Fruit fly (Drosophila melanogaster) whole organism, embryonic: Measurements from ENCODE around the gene Cyp313a1.

ENCODE experiments used
- Abd-B ChIP-seq: fragments of 200-800 bp; sonication (Bioruptor generic); optimal IDR thresholded peaks from 2 replicates; lab custom pipeline; 2018; ENCODE audit warnings: missing biosample characterization, mild to moderate bottlenecking, missing genetic modification characterization, moderate library complexity
- Asciz ChIP-seq: fragments of 200-800 bp; sonication (Bioruptor generic); optimal IDR thresholded peaks from 2 replicates; lab custom pipeline; 2017; ENCODE audit warnings: missing biosample characterization, mild to moderate bottlenecking, missing genetic modification characterization, missing genetic modification reagents
- CG10209 ChIP-seq: fragments of 200-800 bp; sonication (Bioruptor generic); optimal IDR thresholded peaks from 3 replicates; lab custom pipeline; 2017; ENCODE audit warnings: missing biosample characterization, mild to moderate bottlenecking, missing genetic modification characterization, missing genetic modification reagents
- CG11560 ChIP-seq: fragments of 200-800 bp; sonication (Bioruptor generic); IDR thresholded peaks from 3 replicates; pipeline ENCODE4 v1.3.6; 2022; ENCODE audit warnings: missing biosample characterization, missing genetic modification characterization
- CG11696 ChIP-seq: fragments of 200-800 bp; sonication (Bioruptor generic); IDR thresholded peaks from 2 replicates; pipeline ENCODE4 v1.3.6; 2022; ENCODE audit warnings: missing biosample characterization, missing genetic modification characterization
- CG13624 ChIP-seq: fragments of 200-800 bp; sonication (Bioruptor generic); optimal IDR thresholded peaks from 2 replicates; lab custom pipeline; 2016; ENCODE audit warnings: missing biosample characterization, missing genetic modification characterization
- CG14441 ChIP-seq: fragments of 200-800 bp; sonication (Bioruptor generic); IDR thresholded peaks from 2 replicates; pipeline ENCODE4 v1.3.6; 2022; ENCODE audit warnings: missing biosample characterization, missing genetic modification characterization
- CG15269 ChIP-seq: fragments of 200-800 bp; sonication (Bioruptor generic); optimal IDR thresholded peaks from 2 replicates; lab custom pipeline; 2018; ENCODE audit warnings: missing biosample characterization, mild to moderate bottlenecking, missing genetic modification characterization, moderate library complexity
- CG1603 ChIP-seq: fragments of 200-800 bp; sonication (Bioruptor generic); optimal IDR thresholded peaks from 2 replicates; lab custom pipeline; 2019; ENCODE audit warnings: missing biosample characterization, mild to moderate bottlenecking, missing genetic modification characterization, moderate library complexity
- CG16863 ChIP-seq: fragments of 200-800 bp; sonication (Bioruptor generic); optimal IDR thresholded peaks from 3 replicates; lab custom pipeline; 2016; ENCODE audit warnings: missing biosample characterization, missing genetic modification characterization
- CG18011 ChIP-seq: fragments of 200-800 bp; sonication (Bioruptor generic); optimal IDR thresholded peaks from 2 replicates; lab custom pipeline; 2017; ENCODE audit warnings: missing biosample characterization, missing genetic modification characterization, mild to moderate bottlenecking, moderate library complexity, missing genotype
- CG2712 ChIP-seq: fragments of 200-800 bp; optimal IDR thresholded peaks from 3 replicates; lab custom pipeline; 2019; ENCODE audit warnings: missing biosample characterization, mild to moderate bottlenecking, missing genetic modification characterization, moderate library complexity
- CG6813 ChIP-seq: fragments of 200-800 bp; sonication (Bioruptor generic); optimal IDR thresholded peaks from 2 replicates; lab custom pipeline; 2017; ENCODE audit warnings: missing biosample characterization, missing genetic modification characterization, mild to moderate bottlenecking, moderate library complexity, missing genetic modification reagents
- CG8290 ChIP-seq, 3 experiments: fragments of 200-800 bp; sonication (Bioruptor generic); optimal IDR thresholded peaks; 2 replicates each; lab custom pipeline; 2016 to 2019; ENCODE audit warnings: missing biosample characterization in 3 of 3, missing genetic modification characterization in 3 of 3, mild to moderate bottlenecking in 2 of 3, moderate library complexity in 1 of 3
- CG8359 ChIP-seq: fragments of 200-800 bp; sonication (Bioruptor generic); optimal IDR thresholded peaks from 2 replicates; lab custom pipeline; 2017; ENCODE audit warnings: missing biosample characterization, mild to moderate bottlenecking, missing genetic modification characterization, borderline replicate concordance
- CG8765 ChIP-seq: fragments of 200-800 bp; sonication (Bioruptor generic); IDR thresholded peaks from 2 replicates; pipeline ENCODE4 v1.3.6; 2022; ENCODE audit warnings: missing biosample characterization, missing genetic modification characterization
- CG9609 ChIP-seq: fragments of 200-800 bp; sonication (Bioruptor generic); optimal IDR thresholded peaks from 3 replicates; lab custom pipeline; 2016; ENCODE audit warnings: missing biosample characterization, missing genetic modification characterization
- CG9932 ChIP-seq: fragments of 200-800 bp; sonication (Bioruptor generic); IDR thresholded peaks from 2 replicates; pipeline ENCODE4 v1.3.6; 2022; ENCODE audit warnings: missing biosample characterization, missing genetic modification characterization
- Chrac-16 ChIP-seq: fragments of 200-800 bp; sonication (Bioruptor generic); optimal IDR thresholded peaks from 3 replicates; lab custom pipeline; 2016; ENCODE audit warnings: missing biosample characterization, missing genetic modification characterization
- D ChIP-seq, 2 experiments: fragments of 200-800 bp in 1 of 2; fragments of >200 bp in 1 of 2; sonication (Bioruptor generic) in 1 of 2; optimal IDR thresholded peaks; 2 replicates in 1 of 2; 3 replicates in 1 of 2; lab custom pipeline; 2017; ENCODE audit warnings: mild to moderate bottlenecking in 1 of 2, missing biosample characterization in 1 of 2, missing genetic modification characterization in 1 of 2, missing genetic modification reagents in 1 of 2
- D19A ChIP-seq: fragments of 200-800 bp; optimal IDR thresholded peaks from 3 replicates; lab custom pipeline; 2019; ENCODE audit warnings: missing biosample characterization, mild to moderate bottlenecking, missing genetic modification characterization, moderate library complexity
- HLHmδ ChIP-seq: fragments of 200-800 bp; sonication (Bioruptor generic); optimal IDR thresholded peaks from 2 replicates; lab custom pipeline; 2018; ENCODE audit warnings: missing biosample characterization, mild to moderate bottlenecking, missing genetic modification characterization, moderate library complexity
- Lpt ChIP-seq: fragments of >200 bp; optimal IDR thresholded peaks from 2 replicates; lab custom pipeline; 2018; ENCODE audit warnings: missing biosample characterization, missing genetic modification characterization
- NK7.1 ChIP-seq: fragments of 200-800 bp; sonication (Bioruptor generic); optimal IDR thresholded peaks from 3 replicates; lab custom pipeline; 2016; ENCODE audit warnings: missing biosample characterization, missing genetic modification characterization
- NfI ChIP-seq: fragments of 200-800 bp; sonication (Bioruptor generic); optimal IDR thresholded peaks from 3 replicates; lab custom pipeline; 2018; ENCODE audit warnings: missing biosample characterization, mild to moderate bottlenecking, missing genetic modification characterization, moderate library complexity
- Poxn ChIP-seq: fragments of 200-800 bp; sonication (Bioruptor generic); IDR thresholded peaks from 2 replicates; pipeline ENCODE4 v1.3.6; 2022; ENCODE audit warnings: missing biosample characterization, missing genetic modification characterization
- Sox102F ChIP-seq: fragments of 200-800 bp; sonication (Bioruptor generic); optimal IDR thresholded peaks from 2 replicates; lab custom pipeline; 2018; ENCODE audit warnings: missing biosample characterization, mild to moderate bottlenecking, missing genetic modification characterization, moderate library complexity
- Xrp1 ChIP-seq: fragments of 200-800 bp; sonication (Bioruptor generic); IDR thresholded peaks from 2 replicates; pipeline ENCODE4 v1.3.6; 2022; ENCODE audit warnings: missing biosample characterization, missing genetic modification characterization
- cas ChIP-seq: fragments of 200-800 bp; sonication (Bioruptor generic); IDR thresholded peaks from 2 replicates; pipeline ENCODE4 v1.3.6; 2022; ENCODE audit warnings: missing biosample characterization, missing genetic modification characterization
- cg ChIP-seq: fragments of 200-800 bp; sonication (Bioruptor generic); optimal IDR thresholded peaks from 3 replicates; lab custom pipeline; 2019; ENCODE audit warnings: missing biosample characterization, mild to moderate bottlenecking, missing genetic modification characterization, moderate library complexity
- ci ChIP-seq: fragments of 200-800 bp; sonication (Bioruptor generic); IDR thresholded peaks from 3 replicates; pipeline ENCODE4 v1.3.6; 2022; ENCODE audit warnings: missing biosample characterization, missing genetic modification characterization
- corto ChIP-seq: fragments of 200-800 bp; sonication (Bioruptor generic); optimal IDR thresholded peaks from 2 replicates; lab custom pipeline; 2016; ENCODE audit warnings: missing biosample characterization, mild to moderate bottlenecking, missing genetic modification characterization, moderate library complexity
- crol ChIP-seq: fragments of 200-800 bp; sonication (Bioruptor generic); IDR thresholded peaks from 2 replicates; pipeline ENCODE4 v1.3.6; 2022; ENCODE audit warnings: missing biosample characterization, missing genetic modification characterization
- dimm ChIP-seq: fragments of 200-800 bp; sonication (Bioruptor generic); IDR thresholded peaks from 2 replicates; pipeline ENCODE4 v1.3.6; 2022; ENCODE audit warnings: missing biosample characterization, missing genetic modification characterization
- esg ChIP-seq: fragments of 200-800 bp; sonication (Bioruptor generic); conservative IDR thresholded peaks from 2 replicates; pipeline ENCODE4 v1.3.6; 2022; ENCODE audit warnings: missing biosample characterization, missing genetic modification characterization
- ewg ChIP-seq: fragments of 200-800 bp; sonication (Bioruptor generic); optimal IDR thresholded peaks from 3 replicates; lab custom pipeline; 2017; ENCODE audit warnings: mild to moderate bottlenecking, missing biosample characterization, missing genetic modification reagents, missing genetic modification characterization
- fd64A ChIP-seq: fragments of 200-800 bp; sonication (Bioruptor generic); optimal IDR thresholded peaks from 3 replicates; lab custom pipeline; 2018; ENCODE audit warnings: missing biosample characterization, mild to moderate bottlenecking, missing genetic modification characterization
- gfzf ChIP-seq: fragments of 200-800 bp; sonication (Bioruptor generic); optimal IDR thresholded peaks from 2 replicates; lab custom pipeline; 2016; ENCODE audit warnings: missing biosample characterization, mild to moderate bottlenecking, missing genetic modification characterization, moderate library complexity
- hbn ChIP-seq: fragments of 200-800 bp; sonication (Bioruptor generic); IDR thresholded peaks from 2 replicates; pipeline ENCODE4 v1.3.6; 2022; ENCODE audit warnings: missing biosample characterization, missing genetic modification characterization; ENCODE audit not compliant: partially characterized antibody
- jing ChIP-seq: fragments of 200-800 bp; sonication (Bioruptor generic); optimal IDR thresholded peaks from 2 replicates; lab custom pipeline; 2018; ENCODE audit warnings: missing biosample characterization, mild to moderate bottlenecking, missing genetic modification characterization
- lbe ChIP-seq: fragments of 200-800 bp; sonication (Bioruptor generic); optimal IDR thresholded peaks from 2 replicates; lab custom pipeline; 2016; ENCODE audit warnings: missing biosample characterization, mild to moderate bottlenecking, missing genetic modification characterization
- mam ChIP-seq: fragments of 200-800 bp; sonication (Bioruptor generic); optimal IDR thresholded peaks from 3 replicates; lab custom pipeline; 2016; ENCODE audit warnings: missing biosample characterization, missing genetic modification characterization
- pan ChIP-seq, 4 experiments: fragments of >200 bp in 3 of 4; fragments of 200-800 bp in 1 of 4; sonication (Bioruptor generic) in 1 of 4; optimal IDR thresholded peaks in 3 of 4; IDR thresholded peaks in 1 of 4; 2 replicates each; pipeline versions ENCODE4 v1.3.6 to Lab custom; 2017 to 2022; ENCODE audit warnings: missing biosample characterization in 2 of 4, missing genetic modification characterization in 2 of 4, mixed read lengths in 1 of 4
- pnt ChIP-seq: fragments of 200-800 bp; sonication (Bioruptor generic); optimal IDR thresholded peaks from 3 replicates; lab custom pipeline; 2016; ENCODE audit warnings: missing biosample characterization, missing genetic modification characterization
- pum ChIP-seq: fragments of 200-800 bp; sonication (Bioruptor generic); optimal IDR thresholded peaks from 2 replicates; lab custom pipeline; 2016; ENCODE audit warnings: missing biosample characterization, missing genetic modification characterization
- row ChIP-seq: fragments of 200-800 bp; sonication (Bioruptor generic); IDR thresholded peaks from 3 replicates; pipeline ENCODE4 v1.3.6; 2022; ENCODE audit warnings: missing biosample characterization, missing genetic modification characterization
- scrt ChIP-seq: fragments of 200-800 bp; sonication (Bioruptor generic); optimal IDR thresholded peaks from 2 replicates; lab custom pipeline; 2018; ENCODE audit warnings: missing biosample characterization, mild to moderate bottlenecking, missing genetic modification characterization, moderate library complexity
- sens ChIP-seq: fragments of 200-800 bp; sonication (Bioruptor generic); peaks from one replicate; lab custom pipeline; 2016; ENCODE audit warnings: missing biosample characterization, missing genetic modification characterization
- sima ChIP-seq: fragments of 200-800 bp; sonication (Bioruptor generic); optimal IDR thresholded peaks from 2 replicates; lab custom pipeline; 2016; ENCODE audit warnings: missing biosample characterization, missing genetic modification characterization
- unpg ChIP-seq: fragments of 200-800 bp; sonication (Bioruptor generic); optimal IDR thresholded peaks from 3 replicates; lab custom pipeline; 2018; ENCODE audit warnings: missing biosample characterization, mild to moderate bottlenecking, missing genetic modification characterization, moderate library complexity

Cyp313a1 gene

dm6 chr3R:14498072-14498471 is 22.8 kb upstream of the Cyp313a1 start (continued):
- TF ChIP-seq CG8359 (GFP tag; lab: Kevin White, UChicago), result no peak
- no peak for TF ChIP-seq Abd-B (GFP tag; lab: Kevin White, UChicago)
- no peak for TF ChIP-seq CG8290 (GFP tag; optimal IDR thresholded peaks at IDR 0.05; lab: Kevin White, UChicago)
- TF ChIP-seq CG8290 (tag; optimal IDR thresholded peaks at IDR 0.05; lab: Kevin White, UChicago), result no peak
- TF ChIP-seq hbn (GFP tag; lab: Robert Waterston, UW), result no peak
- TF ChIP-seq CG11696 (GFP tag; lab: Robert Waterston, UW), result 0 out of 2 replicates have a peak, but pooled peaks have one; percentile 19
- no peak for TF ChIP-seq gfzf (GFP tag; lab: Kevin White, UChicago)
- no peak for TF ChIP-seq jing (GFP tag; lab: Kevin White, UChicago)
- no peak for TF ChIP-seq esg
- TF ChIP-seq scrt, result no peak
- no peak for TF ChIP-seq mam (GFP tag; lab: Kevin White, UChicago)
- peak; percentile 49 for TF ChIP-seq CG1603 (tag; lab: Kevin White, UChicago)
- no peak for TF ChIP-seq CG6813 (GFP tag; lab: Kevin White, UChicago)
- no peak for TF ChIP-seq CG2712 (tag; lab: Kevin White, UChicago)
- TF ChIP-seq cas (GFP tag; lab: Robert Waterston, UW), result no peak
- 0 out of 2 replicates have a peak, but pooled peaks have one; percentile 20 for TF ChIP-seq Xrp1 (GFP tag; lab: Robert Waterston, UW)
- TF ChIP-seq CG9609 (GFP tag; lab: Kevin White, UChicago), result no peak
- no peak for TF ChIP-seq ewg (GFP tag; lab: Kevin White, UChicago)
- TF ChIP-seq CG13624 (GFP tag; lab: Kevin White, UChicago), result no peak
- no peak for TF ChIP-seq Poxn (GFP tag; lab: Robert Waterston, UW)
- TF ChIP-seq CG16863, result no peak
- TF ChIP-seq Chrac-16 (GFP tag; lab: Kevin White, UChicago), result no peak
- TF ChIP-seq CG8765 (GFP tag; lab: Robert Waterston, UW), result no peak
- no peak for TF ChIP-seq pnt
- TF ChIP-seq CG10209 (GFP tag; lab: Kevin White, UChicago), result no peak
- no peak for TF ChIP-seq D (optimal IDR thresholded peaks at IDR 0.05; lab: Kevin White, UChicago)
- no peak for TF ChIP-seq D (GFP tag; optimal IDR thresholded peaks at IDR 0.05; lab: Kevin White, UChicago)
- no peak for TF ChIP-seq Asciz (GFP tag; lab: Kevin White, UChicago)
- no peak for TF ChIP-seq Lpt (GFP tag; lab: Kevin White, UChicago)
- TF ChIP-seq fd64A (GFP tag; lab: Kevin White, UChicago), result no peak
- TF ChIP-seq CG9932 (GFP tag; lab: Robert Waterston, UW), result no peak
- no peak for TF ChIP-seq CG18011 (GFP tag; lab: Kevin White, UChicago)
- TF ChIP-seq CG15269 (tag; lab: Kevin White, UChicago), result no peak
- peak; percentile 16 for TF ChIP-seq unpg
- peak; percentile 33 for TF ChIP-seq Sox102F
- TF ChIP-seq sens, result peak; percentile 78
- TF ChIP-seq crol (GFP tag; lab: Robert Waterston, UW), result no peak
- no peak for TF ChIP-seq CG14441 (GFP tag; lab: Robert Waterston, UW)
- TF ChIP-seq lbe (GFP tag; lab: Kevin White, UChicago), result no peak
- TF ChIP-seq pan (optimal IDR thresholded peaks at IDR 0.05; lab: Kevin White, UChicago), result no peak
- no peak for TF ChIP-seq pan (GFP tag; optimal IDR thresholded peaks at IDR 0.05 in 1 of 2, IDR thresholded peaks at IDR 0.05 in 1 of 2)
- peak; percentile 40; the same call in 1 of the 3 replicates for TF ChIP-seq row (GFP tag; lab: Robert Waterston, UW)
- TF ChIP-seq D19A (tag; lab: Kevin White, UChicago), result no peak
- no peak for TF ChIP-seq CG11560 (tag; lab: Robert Waterston, UW)
- TF ChIP-seq pum (GFP tag; lab: Kevin White, UChicago), result no peak
- TF ChIP-seq dimm (GFP tag; lab: Robert Waterston, UW), result no peak
- TF ChIP-seq cg, result no peak
- TF ChIP-seq HLHmδ (GFP tag; lab: Kevin White, UChicago), result no peak
- no peak for TF ChIP-seq sima (GFP tag; lab: Kevin White, UChicago)
- no peak for TF ChIP-seq corto (GFP tag; lab: Kevin White, UChicago)
- 0 out of 3 replicates have a peak, but pooled peaks have one; percentile 22 for TF ChIP-seq ci (GFP tag; lab: Robert Waterston, UW)
- TF ChIP-seq NK7.1 (GFP tag; lab: Kevin White, UChicago), result no peak
- no peak for TF ChIP-seq NfI
